ENCODE assay signal across 3 fruit fly cellular contexts in genomic region chrX:12466541-12467240, dm6.
TF ChIP-seq lines count a peak whose summit lies in the region.

No protein-coding gene starts in this region.

- no peak for TF ChIP-seq CTCF in whole organism, embryonic (GFP tag; optimal IDR thresholded peaks at IDR 0.05; lab: Kevin White, UChicago)

TF ChIP-seq in whole organism, embryonic, 481 proteins besides CTCF, POLR2A, EP300 and RAD21 (continues in another document):
- peak; percentile 52 for TF ChIP-seq nerfin-1 (tag; optimal IDR thresholded peaks at IDR 0.05; lab: Kevin White, UChicago)
- TF ChIP-seq CG17186 (GFP tag; optimal IDR thresholded peaks at IDR 0.05; lab: Kevin White, UChicago): no peak
- TF ChIP-seq klu (GFP tag; IDR thresholded peaks at IDR 0.05; lab: Robert Waterston, UW): no peak
- TF ChIP-seq grau (tag; optimal IDR thresholded peaks at IDR 0.05; lab: Kevin White, UChicago): peak; percentile 82
- TF ChIP-seq CG12236 (GFP tag; optimal IDR thresholded peaks at IDR 0.05; lab: Kevin White, UChicago): no peak
- TF ChIP-seq CG3163 (GFP tag; optimal IDR thresholded peaks at IDR 0.05; lab: Kevin White, UChicago): no peak
- 0 out of 3 replicates have a peak, but pooled peaks have one; percentile 37 for TF ChIP-seq vnd (GFP tag; IDR thresholded peaks at IDR 0.05; lab: Robert Waterston, UW; ENCODE audit: partially characterized antibody)
- peak; percentile 67 for TF ChIP-seq ind (GFP tag; optimal IDR thresholded peaks at IDR 0.05; lab: Kevin White, UChicago)
- TF ChIP-seq Hmr (GFP tag; optimal IDR thresholded peaks at IDR 0.05; lab: Kevin White, UChicago): peak; percentile 54
- peak in 1 of 2 experiments; percentile 83 for TF ChIP-seq eve (GFP tag; optimal IDR thresholded peaks at IDR 0.05; lab: Kevin White, UChicago)
- TF ChIP-seq ap (GFP tag; IDR thresholded peaks at IDR 0.05; lab: Robert Waterston, UW): 0 out of 2 replicates have a peak, but pooled peaks have one; percentile 23
- TF ChIP-seq CG14667 (GFP tag; IDR thresholded peaks at IDR 0.05; lab: Robert Waterston, UW): no peak
- TF ChIP-seq emc (GFP tag; optimal IDR thresholded peaks at IDR 0.05; lab: Kevin White, UChicago): no peak
- no peak for TF ChIP-seq CG43689 (GFP tag; IDR thresholded peaks at IDR 0.05; lab: Robert Waterston, UW)
- TF ChIP-seq D19B (GFP tag; optimal IDR thresholded peaks at IDR 0.05; lab: Kevin White, UChicago): no peak
- peak; percentile 62 for TF ChIP-seq az2 (GFP tag; optimal IDR thresholded peaks at IDR 0.05; lab: Kevin White, UChicago)
- peak; percentile 50 for TF ChIP-seq tio (GFP tag; optimal IDR thresholded peaks at IDR 0.05; lab: Kevin White, UChicago)
- TF ChIP-seq BtbVII (GFP tag; optimal IDR thresholded peaks at IDR 0.05; lab: Kevin White, UChicago): peak; percentile 44
- no peak for TF ChIP-seq h (optimal IDR thresholded peaks at IDR 0.05; lab: Kevin White, UChicago)
- TF ChIP-seq row (GFP tag; IDR thresholded peaks at IDR 0.05; lab: Robert Waterston, UW): peak; percentile 61
- TF ChIP-seq Drgx (GFP tag; IDR thresholded peaks at IDR 0.05; lab: Robert Waterston, UW): no peak
- no peak for TF ChIP-seq CG33557 (GFP tag; optimal IDR thresholded peaks at IDR 0.05; lab: Kevin White, UChicago)
- TF ChIP-seq bbx (GFP tag; IDR thresholded peaks at IDR 0.05; lab: Robert Waterston, UW; ENCODE audit: partially characterized antibody): no peak
- no peak for TF ChIP-seq CG6254 (GFP tag; optimal IDR thresholded peaks at IDR 0.05; lab: Kevin White, UChicago)
- TF ChIP-seq gfzf (GFP tag; optimal IDR thresholded peaks at IDR 0.05; lab: Kevin White, UChicago): no peak
- no peak for TF ChIP-seq CG2875 (GFP tag; optimal IDR thresholded peaks at IDR 0.05; lab: Kevin White, UChicago)
- TF ChIP-seq CG11398 (GFP tag; optimal IDR thresholded peaks at IDR 0.05; lab: Kevin White, UChicago): peak; percentile 18
- no peak for TF ChIP-seq oc (tag; optimal IDR thresholded peaks at IDR 0.05; lab: Kevin White, UChicago)
- TF ChIP-seq CG5245 (GFP tag; optimal IDR thresholded peaks at IDR 0.05; lab: Kevin White, UChicago): peak; percentile 41
- TF ChIP-seq chm (GFP tag; IDR thresholded peaks at IDR 0.05; lab: Robert Waterston, UW): no peak

TF ChIP-seq in whole organism, prepupa, 60 proteins besides CTCF, POLR2A, EP300 and RAD21:
- TF ChIP-seq eg (GFP tag; IDR thresholded peaks at IDR 0.05; lab: Robert Waterston, UW): 0 out of 3 replicates have a peak, but pooled peaks have one; percentile 5
- peak; percentile 14 for TF ChIP-seq Hr4 (GFP tag; optimal IDR thresholded peaks at IDR 0.05; lab: Kevin White, UChicago)
- TF ChIP-seq Gug (GFP tag; IDR thresholded peaks at IDR 0.05; lab: Robert Waterston, UW): no peak
- TF ChIP-seq esn (GFP tag; optimal IDR thresholded peaks at IDR 0.05; lab: Kevin White, UChicago): no peak
- TF ChIP-seq CG32006 (GFP tag; optimal IDR thresholded peaks at IDR 0.05; lab: Kevin White, UChicago): peak; percentile 36
- TF ChIP-seq Sox102F (GFP tag; optimal IDR thresholded peaks at IDR 0.05; lab: Kevin White, UChicago): no peak

TF ChIP-seq in whole organism, wandering third instar larva, 38 proteins besides CTCF, POLR2A, EP300 and RAD21:
- TF ChIP-seq jim (GFP tag; optimal IDR thresholded peaks at IDR 0.05; lab: Kevin White, UChicago) (no peak), foxo (GFP tag; optimal IDR thresholded peaks at IDR 0.05; lab: Kevin White, UChicago) (peak in 1 of 2 experiments; percentile 13), ey (GFP tag; optimal IDR thresholded peaks at IDR 0.05; lab: Kevin White, UChicago) (peak; percentile 0)

Comparison
In these comparisons a context has a peak if more than half of its experiments do, and no peak if none do; other contexts are left out.
1. Of the 7 proteins assayed by ChIP-seq in both whole organism, embryonic and whole organism, prepupa: peak only in whole organism, embryonic: Blimp-1, CG6854 and Sox102F; only in whole organism, prepupa: none; in both: none; in neither: 4.